Worm (Caenorhabditis elegans) whole organism, L4/young adult: Measurements from ENCODE around the gene tat-1.

ENCODE experiments used
- W03F9.2 ChIP-seq: fragments of 150-350 bp; optimal IDR thresholded peaks from 2 replicates; lab custom pipeline; 2014; ENCODE audit warnings: missing biosample characterization, missing genetic modification characterization
- him-1 ChIP-seq: sonication (generic microtip); optimal IDR thresholded peaks from 2 replicates; lab custom pipeline; 2016; ENCODE audit warnings: missing genotype, missing genetic modification reagents, missing genetic modification characterization, missing compliant biosample characterization

DNA sequence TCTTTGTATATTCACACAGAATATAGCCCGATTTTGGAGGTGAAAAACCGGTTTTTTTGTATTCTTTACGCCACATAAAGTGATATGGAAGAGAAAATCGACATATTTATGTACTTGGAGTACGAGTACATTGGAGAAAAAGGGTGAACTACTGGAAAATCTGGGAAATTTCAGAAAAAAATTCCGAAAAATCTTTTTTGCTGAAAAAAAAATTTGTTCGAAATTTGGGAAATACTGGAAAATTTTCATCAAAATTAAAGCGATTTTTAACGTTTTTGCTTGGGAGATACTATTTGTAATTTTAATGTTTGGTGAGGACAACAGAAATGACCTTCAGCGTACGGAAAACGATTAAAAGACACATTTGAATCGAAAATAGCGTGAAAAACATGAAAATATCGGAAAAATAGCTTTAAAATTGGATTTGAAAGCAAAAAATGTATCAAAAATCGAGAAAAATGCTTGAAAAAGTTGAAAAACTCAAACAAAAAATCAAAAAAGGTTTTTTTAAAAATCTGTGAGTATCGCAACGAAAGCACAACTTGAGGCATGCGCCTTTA is 4.4 kb upstream of the tat-1 start:
- no peak for TF ChIP-seq him-1
- no peak for TF ChIP-seq W03F9.2
